Worm (Caenorhabditis elegans): ENCODE results near the gene nhr-56.

Gene nhr-56

ce11 chrV:2264455-2264854, 45.7 kb downstream of the nhr-56 start, which contains the start of gene nhr-183:
TSS of gene nhr-183 (minus strand) at chrV:2264634.
- TF ChIP-seq tab-1 (GFP tag; IDR thresholded peaks at IDR 0.05), result no peak
- no peak for TF ChIP-seq ref-1 (GFP tag; conservative IDR thresholded peaks at IDR 0.05)
- TF ChIP-seq ztf-29 (GFP tag; IDR thresholded peaks at IDR 0.05), result no peak
- no peak for TF ChIP-seq flt-1 (GFP tag; IDR thresholded peaks at IDR 0.05)
- TF ChIP-seq ztf-23 (GFP tag; IDR thresholded peaks at IDR 0.05), result no peak
- TF ChIP-seq cog-1 (tag; optimal IDR thresholded peaks at IDR 0.05), result no peak
- no peak for TF ChIP-seq med-1 (GFP tag; optimal IDR thresholded peaks at IDR 0.05; ENCODE audit: insufficient read depth)
- TF ChIP-seq klf-2 (GFP tag; conservative IDR thresholded peaks at IDR 0.05), result no peak

ce11 chrV:2264925-2265324, 46.1 kb downstream of the nhr-56 start:
- TF ChIP-seq T22C8.4 (GFP tag; IDR thresholded peaks at IDR 0.05), result no peak
- no peak for TF ChIP-seq tab-1 (GFP tag; IDR thresholded peaks at IDR 0.05)
- no peak for TF ChIP-seq klf-2 (GFP tag; conservative IDR thresholded peaks at IDR 0.05)
- TF ChIP-seq cog-1 (tag; optimal IDR thresholded peaks at IDR 0.05), result no peak
- TF ChIP-seq ztf-23 (GFP tag; IDR thresholded peaks at IDR 0.05), result no peak
- no peak for TF ChIP-seq ref-1 (GFP tag; conservative IDR thresholded peaks at IDR 0.05)
- TF ChIP-seq flt-1 (GFP tag; IDR thresholded peaks at IDR 0.05), result no peak
- TF ChIP-seq ztf-29 (GFP tag; IDR thresholded peaks at IDR 0.05), result no peak

- TF ChIP-seq cog-1 (tag; optimal IDR thresholded peaks at IDR 0.05) (no peak), ztf-23 (GFP tag; IDR thresholded peaks at IDR 0.05) (no peak)
Observed at ce11 chrV:2266958-2267357, 48.2 kb downstream of the nhr-56 start, which contains the start of gene nhr-275. TSS of gene nhr-275 (minus strand) at chrV:2267058.

Measured in whole organism, midembryonic.